Worm (Caenorhabditis elegans): ENCODE results near the gene C29E4.10.

Gene C29E4.10

DNA sequence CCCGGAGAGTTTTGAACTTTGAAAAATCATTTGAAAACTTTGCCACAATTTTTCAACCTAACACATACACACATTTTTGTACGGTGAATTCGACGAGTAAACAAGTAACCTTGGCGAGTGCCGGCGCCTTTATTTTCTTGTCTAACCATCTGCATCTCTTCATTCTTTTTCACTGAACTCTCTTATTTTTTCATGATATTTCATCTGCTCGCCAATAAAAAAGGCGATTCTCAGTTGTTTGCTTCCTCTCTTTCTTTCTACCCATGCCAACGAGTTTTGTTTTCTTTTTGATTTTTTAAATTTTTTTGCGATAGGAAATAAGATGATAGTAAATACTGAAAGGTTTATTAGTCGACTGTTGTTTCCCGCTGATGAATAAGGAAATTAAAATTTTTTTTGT lies 41.1 kb downstream of the C29E4.10 start (continued):
- TF ChIP-seq akir-1 (GFP tag; optimal IDR thresholded peaks at IDR 0.05) (no peak), Y67H2A.10 (GFP tag; conservative IDR thresholded peaks at IDR 0.05) (no peak), hrde-1 (tag; optimal IDR thresholded peaks at IDR 0.05; ENCODE audit: borderline replicate concordance) (no peak), ztf-3 (GFP tag; optimal IDR thresholded peaks at IDR 0.05) (no peak), ZK185.1 (tag; optimal IDR thresholded peaks at IDR 0.05; ENCODE audit: poor library complexity, severe bottlenecking) (peak; percentile 33), T07F8.4 (tag; optimal IDR thresholded peaks at IDR 0.05) (no peak), atf-7 (tag; optimal IDR thresholded peaks at IDR 0.05) (no peak), pbrm-1 (GFP tag; IDR thresholded peaks at IDR 0.05) (peak; percentile 38), egl-44 (GFP tag; IDR thresholded peaks at IDR 0.05) (no peak), Y95B8A.8 (GFP tag; IDR thresholded peaks at IDR 0.05) (no peak), ccch-3 (GFP tag; optimal IDR thresholded peaks at IDR 0.05) (no peak), lin-40 (tag; optimal IDR thresholded peaks at IDR 0.05) (peak; percentile 15), nhr-80 (tag; optimal IDR thresholded peaks at IDR 0.05) (peak; percentile 38), hmg-1.2 (GFP tag; IDR thresholded peaks at IDR 0.05) (peak; percentile 93)

- no peak for TF ChIP-seq sdz-38 (tag; optimal IDR thresholded peaks at IDR 0.05)
- no peak for TF ChIP-seq xnd-1 (tag; optimal IDR thresholded peaks at IDR 0.05)
- no peak for TF ChIP-seq mel-28 (tag; optimal IDR thresholded peaks at IDR 0.05; ENCODE audit: borderline replicate concordance)
- TF ChIP-seq nfya-2 (GFP tag; IDR thresholded peaks at IDR 0.05) = no peak
- no peak for TF ChIP-seq lsl-1 (GFP tag; optimal IDR thresholded peaks at IDR 0.05)
These were observed 42.0 kb downstream of the C29E4.10 start, which contains the start of gene clp-1 for ce11 chrIII:7979659-7980058. clp-1 (plus strand) TSS chrIII:7979959.

ce11 chrIII:7981233-7981632 lies 43.6 kb downstream of the C29E4.10 start:
- TF ChIP-seq ztf-28 (GFP tag; IDR thresholded peaks at IDR 0.05) (no peak), zfh-2 (GFP tag; conservative IDR thresholded peaks at IDR 0.05) (peak; percentile 65), somi-1 (GFP tag; optimal IDR thresholded peaks at IDR 0.05) (no peak), madf-6 (GFP tag; IDR thresholded peaks at IDR 0.05) (peak; percentile 31; the same call in 1 of the 2 replicates), madf-8 (GFP tag; conservative IDR thresholded peaks at IDR 0.05) (no peak), F10E7.11 (tag; optimal IDR thresholded peaks at IDR 0.05) (no peak), egl-44 (GFP tag; IDR thresholded peaks at IDR 0.05) (no peak)

DNA sequence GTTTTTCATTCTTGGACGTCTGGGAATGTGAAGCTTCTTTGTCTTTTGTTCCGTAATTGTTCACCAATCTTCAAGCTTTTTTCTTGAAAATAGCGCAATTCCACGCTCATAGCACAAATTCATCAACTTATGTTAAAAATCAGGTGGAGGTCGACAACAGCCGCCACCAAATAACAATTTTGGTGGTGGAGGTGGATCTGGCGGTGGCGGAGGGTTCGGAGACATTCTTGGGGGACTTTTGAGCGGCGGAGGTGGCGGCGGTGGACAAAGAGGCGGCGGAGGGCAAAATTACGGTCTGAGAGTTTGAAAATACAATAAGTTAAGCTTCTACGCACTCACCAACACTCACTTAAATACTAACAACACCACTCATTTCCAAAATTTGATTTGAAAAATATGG lies 44.3 kb downstream of the C29E4.10 start:
- TF ChIP-seq madf-10 (tag; optimal IDR thresholded peaks at IDR 0.05) (no peak), attf-6 (GFP tag; IDR thresholded peaks at IDR 0.05) (no peak), Y56A3A.18 (GFP tag; IDR thresholded peaks at IDR 0.05) (no peak), hmg-20 (GFP tag; IDR thresholded peaks at IDR 0.05) (no peak), egrh-3 (GFP tag; IDR thresholded peaks at IDR 0.05) (peak; percentile 8; the same call in 1 of the 2 replicates), zfh-2 (GFP tag; conservative IDR thresholded peaks at IDR 0.05) (peak; percentile 65), xnd-1 (tag; optimal IDR thresholded peaks at IDR 0.05) (no peak), unc-130 (GFP tag; optimal IDR thresholded peaks at IDR 0.05) (no peak), sea-2 (GFP tag; IDR thresholded peaks at IDR 0.05) (no peak), ceh-100 (GFP tag; IDR thresholded peaks at IDR 0.05) (no peak), ztf-6 (GFP tag; IDR thresholded peaks at IDR 0.05) (0 out of 2 replicates have a peak, but pooled peaks have one; percentile 16)
